Worm (Caenorhabditis elegans): Measurements from ENCODE around the gene C45G9.5.

DNA sequence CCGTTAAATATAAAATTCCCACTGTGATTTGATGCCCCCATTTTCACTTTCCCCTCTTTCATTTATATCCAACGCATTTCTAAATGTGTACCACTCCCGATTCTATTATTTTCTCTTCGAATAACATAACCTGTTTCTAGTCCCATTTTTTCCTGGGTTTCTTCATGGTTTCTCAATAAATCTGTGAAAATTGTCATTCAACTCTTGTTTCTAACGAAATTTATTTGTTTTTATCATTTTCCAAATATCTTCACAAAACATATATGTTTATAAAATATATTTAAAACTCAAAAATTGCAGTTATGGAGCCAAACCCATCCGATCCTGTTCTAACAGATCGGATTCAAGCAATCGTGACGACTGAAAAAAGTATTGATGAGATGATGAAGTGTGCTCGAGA lies 27.0 kb upstream of the C45G9.5 start, which contains the start of gene mdt-11:
- no peak for TF ChIP-seq rnt-1 (tag; optimal IDR thresholded peaks at IDR 0.05)
- no peak for TF ChIP-seq ceh-19 (GFP tag; optimal IDR thresholded peaks at IDR 0.05)
- no peak for TF ChIP-seq elt-4 (tag; optimal IDR thresholded peaks at IDR 0.05)
- TF ChIP-seq pha-4 (tag; optimal IDR thresholded peaks at IDR 0.05): no peak
- no peak for TF ChIP-seq unc-42 (tag; optimal IDR thresholded peaks at IDR 0.05)
